Worm (Caenorhabditis elegans) whole organism, young adult: Measurements from ENCODE around the gene pam-1.

Experiments used
- C17E4.6 ChIP-seq: fragments of 200-800 bp; sonication (Bioruptor generic); IDR thresholded peaks from 2 replicates; pipeline ENCODE4 v1.3.6; 2022; ENCODE audit warnings: missing genetic modification reagents, missing genetic modification characterization, missing compliant biosample characterization
- D2030.7 ChIP-seq: fragments of 200-800 bp; sonication (Bioruptor generic); IDR thresholded peaks from 2 replicates; pipeline ENCODE4 v1.3.6; 2022; ENCODE audit warnings: missing genetic modification reagents, missing genetic modification characterization, missing compliant biosample characterization
- F33H1.4 ChIP-seq: fragments of 200-800 bp; sonication (Bioruptor generic); IDR thresholded peaks from 2 replicates; pipeline ENCODE4 v1.3.6; 2022; ENCODE audit warnings: missing genetic modification reagents, missing genetic modification characterization, missing compliant biosample characterization
- F39B2.1 ChIP-seq: fragments of 200-800 bp; sonication (Bioruptor generic); IDR thresholded peaks from 2 replicates; pipeline ENCODE4 v1.3.6; 2022; ENCODE audit warnings: missing genetic modification reagents, missing genetic modification characterization, missing compliant biosample characterization
- F52B5.7 ChIP-seq: sonication (generic microtip); optimal IDR thresholded peaks from 2 replicates; lab custom pipeline; 2016; ENCODE audit warnings: mild to moderate bottlenecking, missing genetic modification characterization, missing compliant biosample characterization
- F57A8.1 ChIP-seq: fragments of 200-800 bp; sonication (Bioruptor generic); optimal IDR thresholded peaks from 2 replicates; lab custom pipeline; 2018; ENCODE audit warnings: mild to moderate bottlenecking, missing genetic modification characterization, moderate library complexity, missing compliant biosample characterization
- K11D2.4 ChIP-seq: fragments of 200-800 bp; sonication (Bioruptor generic); IDR thresholded peaks from 2 replicates; pipeline ENCODE4 v1.3.6; 2022; ENCODE audit warnings: missing genetic modification reagents, missing genetic modification characterization, missing compliant biosample characterization
- Y53G8AR.9 ChIP-seq: fragments of 200-800 bp; sonication (Bioruptor generic); conservative IDR thresholded peaks from 2 replicates; pipeline ENCODE4 v1.3.6; 2022; ENCODE audit warnings: missing genetic modification reagents, missing genetic modification characterization, missing compliant biosample characterization
- Y56A3A.18 ChIP-seq: fragments of 200-800 bp; sonication (Bioruptor generic); IDR thresholded peaks from 2 replicates; pipeline ENCODE4 v1.3.6; 2022; ENCODE audit warnings: missing genetic modification reagents, missing genetic modification characterization, missing compliant biosample characterization
- Y95B8A.8 ChIP-seq: fragments of 200-800 bp; sonication (Bioruptor generic); IDR thresholded peaks from 2 replicates; pipeline ENCODE4 v1.3.6; 2022; ENCODE audit warnings: missing genetic modification reagents, missing genetic modification characterization, missing compliant biosample characterization
- attf-3 ChIP-seq: fragments of 200-800 bp; sonication (Bioruptor generic); conservative IDR thresholded peaks from 2 replicates; pipeline ENCODE4 v1.3.6; 2022; ENCODE audit warnings: missing genetic modification reagents, missing genetic modification characterization, missing compliant biosample characterization
- attf-5 ChIP-seq: fragments of 200-800 bp; sonication (Bioruptor generic); optimal IDR thresholded peaks from 2 replicates; lab custom pipeline; 2018; ENCODE audit warnings: mild to moderate bottlenecking, missing genetic modification characterization, missing compliant biosample characterization
- ccch-3 ChIP-seq: fragments of 200-800 bp; sonication (Bioruptor generic); optimal IDR thresholded peaks from 2 replicates; lab custom pipeline; 2018; ENCODE audit warnings: mild to moderate bottlenecking, missing genetic modification characterization, missing compliant biosample characterization
- cebp-1 ChIP-seq, 2 experiments: fragments of 200-800 bp in 1 of 2; sonication (Bioruptor generic) in 1 of 2; sonication (generic microtip) in 1 of 2; IDR thresholded peaks in 1 of 2; optimal IDR thresholded peaks in 1 of 2; 2 replicates each; pipeline versions ENCODE4 v1.3.6 to Lab custom; 2017 to 2022; ENCODE audit warnings: missing compliant biosample characterization in 2 of 2, missing genetic modification characterization in 2 of 2, mild to moderate bottlenecking in 1 of 2, missing genetic modification reagents in 1 of 2, moderate library complexity in 1 of 2
- cebp-2 ChIP-seq: fragments of 200-800 bp; sonication (Bioruptor generic); IDR thresholded peaks from 2 replicates; pipeline ENCODE4 v1.3.6; 2022; ENCODE audit warnings: missing genetic modification characterization, missing compliant biosample characterization
- ceh-100 ChIP-seq: fragments of 200-800 bp; sonication (Bioruptor generic); IDR thresholded peaks from 2 replicates; pipeline ENCODE4 v1.3.6; 2022; ENCODE audit warnings: missing genetic modification reagents, missing genetic modification characterization, missing compliant biosample characterization
- ceh-58 ChIP-seq: fragments of 200-800 bp; sonication (Bioruptor generic); IDR thresholded peaks from 2 replicates; pipeline ENCODE4 v1.3.6; 2022; ENCODE audit warnings: missing genetic modification characterization, missing compliant biosample characterization
- egl-18 ChIP-seq: fragments of 200-800 bp; sonication (Bioruptor generic); IDR thresholded peaks from 2 replicates; pipeline ENCODE4 v1.3.6; 2022; ENCODE audit warnings: missing genetic modification reagents, missing genetic modification characterization, missing compliant biosample characterization
- hlh-12 ChIP-seq: sonication (generic microtip); optimal IDR thresholded peaks from 2 replicates; lab custom pipeline; 2016; ENCODE audit warnings: missing genetic modification characterization, missing compliant biosample characterization
- hlh-26 ChIP-seq: fragments of 200-800 bp; sonication (Bioruptor generic); conservative IDR thresholded peaks from 2 replicates; pipeline ENCODE4 v1.3.6; 2022; ENCODE audit warnings: missing genetic modification reagents, missing genetic modification characterization, missing compliant biosample characterization
- hmg-20 ChIP-seq: fragments of 200-800 bp; sonication (Bioruptor generic); IDR thresholded peaks from 2 replicates; pipeline ENCODE4 v1.3.6; 2022; ENCODE audit warnings: missing genetic modification reagents, missing genetic modification characterization, missing compliant biosample characterization
- hrde-1 ChIP-seq: sonication (generic microtip); optimal IDR thresholded peaks from 2 replicates; lab custom pipeline; 2016; ENCODE audit warnings: missing genetic modification characterization, mild to moderate bottlenecking, missing compliant biosample characterization, moderate library complexity, missing genotype, missing genetic modification reagents, borderline replicate concordance
- hsf-1 ChIP-seq: fragments of 200-800 bp; sonication (Bioruptor generic); IDR thresholded peaks from 2 replicates; pipeline ENCODE4 v1.3.6; 2022; ENCODE audit warnings: missing genetic modification reagents, missing genetic modification characterization, missing compliant biosample characterization
- let-526 ChIP-seq: fragments of 200-800 bp; sonication (Bioruptor generic); IDR thresholded peaks from 2 replicates; pipeline ENCODE4 v1.3.6; 2022; ENCODE audit warnings: missing genetic modification reagents, missing genetic modification characterization, missing compliant biosample characterization
- lin-26 ChIP-seq: fragments of 200-800 bp; sonication (Bioruptor generic); IDR thresholded peaks from 2 replicates; pipeline ENCODE4 v1.3.6; 2022; ENCODE audit warnings: missing genetic modification reagents, missing genetic modification characterization, missing compliant biosample characterization
- lin-54 ChIP-seq: fragments of 200-800 bp; sonication (Bioruptor generic); optimal IDR thresholded peaks from 2 replicates; lab custom pipeline; 2018; ENCODE audit warnings: mild to moderate bottlenecking, missing genetic modification characterization, missing compliant biosample characterization
- madf-10 ChIP-seq: sonication (generic microtip); optimal IDR thresholded peaks from 2 replicates; lab custom pipeline; 2016; ENCODE audit warnings: mild to moderate bottlenecking, missing genetic modification characterization, missing compliant biosample characterization
- mcd-1 ChIP-seq: fragments of 200-800 bp; sonication (Bioruptor generic); IDR thresholded peaks from 2 replicates; pipeline ENCODE4 v1.3.6; 2022; ENCODE audit warnings: missing genetic modification reagents, missing genetic modification characterization, missing compliant biosample characterization
- nfyb-1 ChIP-seq: fragments of 200-800 bp; sonication (Bioruptor generic); IDR thresholded peaks from 2 replicates; pipeline ENCODE4 v1.3.6; 2022; ENCODE audit warnings: missing genetic modification reagents, missing genetic modification characterization, missing compliant biosample characterization
- nhr-120 ChIP-seq: fragments of 200-800 bp; sonication (Bioruptor generic); IDR thresholded peaks from 2 replicates; pipeline ENCODE4 v1.3.6; 2022; ENCODE audit warnings: missing genetic modification characterization, missing compliant biosample characterization
- pbrm-1 ChIP-seq: fragments of 200-800 bp; sonication (Bioruptor generic); IDR thresholded peaks from 2 replicates; pipeline ENCODE4 v1.3.6; 2022; ENCODE audit warnings: missing genetic modification reagents, missing genetic modification characterization, missing compliant biosample characterization
- pha-4 ChIP-seq: fragments of 150-350 bp; sonication (generic microtip); optimal IDR thresholded peaks from 2 replicates; lab custom pipeline; 2014; ENCODE audit warnings: missing biosample characterization, missing genetic modification reagents, missing genetic modification characterization
- rpc-1 ChIP-seq, 2 experiments: fragments of 150-350 bp in 1 of 2; sonication (generic microtip) in 1 of 2; optimal IDR thresholded peaks; 2 replicates each; lab custom pipeline; 2014 to 2018; ENCODE audit warnings: missing biosample characterization in 1 of 2, missing genetic modification characterization in 1 of 2, missing genetic modification reagents in 1 of 2, missing genotype in 1 of 2
- snpc-4 ChIP-seq, 5 experiments: fragments of 150-350 bp in 1 of 5; sonication (generic microtip) in 4 of 5; optimal IDR thresholded peaks; 2 replicates each; lab custom pipeline; 2014 to 2018; ENCODE audit warnings: missing genetic modification characterization in 5 of 5, missing biosample characterization in 3 of 5, antibody characterized with exemption in 2 of 5, mild to moderate bottlenecking in 2 of 5, missing compliant biosample characterization in 2 of 5, missing genotype in 2 of 5, moderate library complexity in 2 of 5, missing genetic modification reagents in 1 of 5
- tbp1 ChIP-seq: fragments of 200-800 bp; sonication (Bioruptor generic); optimal IDR thresholded peaks from 2 replicates; lab custom pipeline; 2018; ENCODE audit warnings: mild to moderate bottlenecking, missing genetic modification characterization, missing compliant biosample characterization
- tbx-9 ChIP-seq: sonication (generic microtip); optimal IDR thresholded peaks from 2 replicates; lab custom pipeline; 2016; ENCODE audit warnings: borderline replicate concordance, missing genetic modification characterization, inconsistent platforms, missing compliant biosample characterization
- tlf-1 ChIP-seq: fragments of 200-800 bp; sonication (Bioruptor generic); optimal IDR thresholded peaks from 2 replicates; lab custom pipeline; 2018; ENCODE audit warnings: mild to moderate bottlenecking, missing genetic modification characterization, missing compliant biosample characterization
- ztf-18 ChIP-seq: sonication (generic microtip); optimal IDR thresholded peaks from 2 replicates; lab custom pipeline; 2016; ENCODE audit warnings: missing genotype, mild to moderate bottlenecking, missing genetic modification characterization, missing compliant biosample characterization
- ztf-25 ChIP-seq: fragments of 200-800 bp; sonication (Bioruptor generic); IDR thresholded peaks from 2 replicates; pipeline ENCODE4 v1.3.6; 2022; ENCODE audit warnings: missing genetic modification reagents, missing genetic modification characterization, missing compliant biosample characterization
- ztf-28 ChIP-seq: fragments of 200-800 bp; sonication (Bioruptor generic); IDR thresholded peaks from 2 replicates; pipeline ENCODE4 v1.3.6; 2022; ENCODE audit warnings: missing genetic modification reagents, missing genetic modification characterization, missing compliant biosample characterization
- ztf-6 ChIP-seq: fragments of 200-800 bp; sonication (Bioruptor generic); IDR thresholded peaks from 2 replicates; pipeline ENCODE4 v1.3.6; 2022; ENCODE audit warnings: missing genetic modification reagents, missing genetic modification characterization, missing compliant biosample characterization

The pam-1 gene

ce11 chrIV:7578281-7578680 is 27.7 kb upstream of the pam-1 start, which contains the start of gene F32E10.5:
Gene F32E10.5 (minus strand): TSS chrIV:7578381.
- no peak for TF ChIP-seq hmg-20 (GFP tag; lab: Robert Waterston, UW)
- TF ChIP-seq Y95B8A.8 (GFP tag; lab: Robert Waterston, UW) = 0 out of 2 replicates have a peak, but pooled peaks have one; percentile 21
- no peak for TF ChIP-seq F39B2.1 (GFP tag; lab: Robert Waterston, UW)
- TF ChIP-seq hsf-1 = 0 out of 2 replicates have a peak, but pooled peaks have one; percentile 17
- TF ChIP-seq, all 124 proteins: peak for 2

- TF ChIP-seq tlf-1 (GFP tag; lab: Kevin White, UChicago) (no peak), D2030.7 (no peak), madf-10 (tag; lab: Kevin White, UChicago) (no peak)
Observed at ce11 chrIV:7575147-7575768, 24.6 kb upstream of the pam-1 start, which contains the start of gene cec-4. Gene cec-4 (plus strand): TSS chrIV:7575718.

ce11 chrIV:7573944-7574343 is 23.3 kb upstream of the pam-1 start:
- TF ChIP-seq attf-3 (GFP tag; lab: Robert Waterston, UW) = peak; percentile 73
- TF ChIP-seq tbx-9 = no peak
- peak; percentile 73; the same call in 1 of the 2 replicates for TF ChIP-seq let-526 (GFP tag; lab: Robert Waterston, UW)
- 0 out of 2 replicates have a peak, but pooled peaks have one; percentile 47 for TF ChIP-seq hlh-26
- TF ChIP-seq ceh-58 (GFP tag; lab: Robert Waterston, UW) = peak; percentile 97
- 0 out of 2 replicates have a peak, but pooled peaks have one; percentile 26 for TF ChIP-seq K11D2.4 (GFP tag; lab: Robert Waterston, UW)
- TF ChIP-seq egl-18 (GFP tag; lab: Robert Waterston, UW) = 0 out of 2 replicates have a peak, but pooled peaks have one; percentile 59
- TF ChIP-seq cebp-1 (GFP tag; IDR thresholded peaks at IDR 0.05; lab: Robert Waterston, UW) = no peak; the same call in 1 of the 2 replicates
- no peak for TF ChIP-seq cebp-1 (tag; optimal IDR thresholded peaks at IDR 0.05; lab: Kevin White, UChicago)
- peak; percentile 86 for TF ChIP-seq ztf-28
- peak; percentile 100 for TF ChIP-seq tbp1
- TF ChIP-seq nfyb-1 (GFP tag; lab: Robert Waterston, UW) = peak; percentile 92
- 0 out of 2 replicates have a peak, but pooled peaks have one; percentile 73 for TF ChIP-seq nhr-120
- TF ChIP-seq hrde-1 (tag; lab: Kevin White, UChicago) = peak; percentile 96
- TF ChIP-seq cebp-2 = peak; percentile 85; the same call in 1 of the 2 replicates
- TF ChIP-seq F57A8.1 (GFP tag; lab: Kevin White, UChicago) = peak; percentile 97
- TF ChIP-seq lin-26 (GFP tag; lab: Robert Waterston, UW) = peak; percentile 99
- TF ChIP-seq lin-54 = peak; percentile 85
- peak; percentile 87 for TF ChIP-seq D2030.7
- TF ChIP-seq snpc-4 (GFP tag; optimal IDR thresholded peaks at IDR 0.05; lab: Kevin White, UChicago) = peak; percentile 88
- peak; percentile 43 to 86 (median 78) for TF ChIP-seq snpc-4 (tag; optimal IDR thresholded peaks at IDR 0.05; lab: Kevin White, UChicago)
- TF ChIP-seq ztf-18 (tag; lab: Kevin White, UChicago) = peak; percentile 86
- peak; percentile 69; the same call in 1 of the 2 replicates for TF ChIP-seq Y53G8AR.9 (GFP tag; lab: Robert Waterston, UW)
- TF ChIP-seq F52B5.7 (tag; lab: Kevin White, UChicago) = peak; percentile 96
- TF ChIP-seq pha-4 = no peak
- TF ChIP-seq pbrm-1 = peak; percentile 88
- peak; percentile 97 for TF ChIP-seq ztf-25
- peak; percentile 62; the same call in 1 of the 2 replicates for TF ChIP-seq Y95B8A.8 (GFP tag; lab: Robert Waterston, UW)
- peak; percentile 79 for TF ChIP-seq ceh-100 (GFP tag; lab: Robert Waterston, UW)
- TF ChIP-seq rpc-1 (optimal IDR thresholded peaks at IDR 0.05; lab: Kevin White, UChicago) = peak; percentile 99
- peak; percentile 100 for TF ChIP-seq rpc-1 (tag; optimal IDR thresholded peaks at IDR 0.05; lab: Kevin White, UChicago)
- TF ChIP-seq F33H1.4 = peak; percentile 54
- peak; percentile 75 for TF ChIP-seq ccch-3 (GFP tag; lab: Kevin White, UChicago)
- peak; percentile 82; the same call in 1 of the 2 replicates for TF ChIP-seq ztf-6 (GFP tag; lab: Robert Waterston, UW)
- 0 out of 2 replicates have a peak, but pooled peaks have one; percentile 50 for TF ChIP-seq C17E4.6 (GFP tag; lab: Robert Waterston, UW)
- peak; percentile 83 for TF ChIP-seq hlh-12 (tag; lab: Kevin White, UChicago)
- TF ChIP-seq attf-5 (GFP tag; lab: Kevin White, UChicago) = peak; percentile 90
- TF ChIP-seq Y56A3A.18 (GFP tag; lab: Robert Waterston, UW) = peak; percentile 88
- no peak; the same call in 1 of the 2 replicates for TF ChIP-seq mcd-1 (GFP tag; lab: Robert Waterston, UW)
